Worm (Caenorhabditis elegans): Measurements from ENCODE around the gene pnc-1.

The pnc-1 gene

ce11 chrIV:184184-184583 is at the start of gene pnc-1:
Gene pnc-1, plus strand, starts transcription at chrIV:184484.
- TF ChIP-seq ets-4 (tag; optimal IDR thresholded peaks at IDR 0.05) (no peak), fkh-10 (GFP tag; optimal IDR thresholded peaks at IDR 0.05) (no peak), sox-2 (GFP tag; IDR thresholded peaks at IDR 0.05) (no peak), ceh-34 (tag; optimal IDR thresholded peaks at IDR 0.05) (no peak), pqm-1 (tag; optimal IDR thresholded peaks at IDR 0.05) (no peak), C08G9.2 (tag; optimal IDR thresholded peaks at IDR 0.05) (no peak), unc-42 (tag; optimal IDR thresholded peaks at IDR 0.05) (no peak), odd-2 (tag; optimal IDR thresholded peaks at IDR 0.05) (no peak), ceh-9 (tag; optimal IDR thresholded peaks at IDR 0.05) (no peak), K09A11.1 (tag; optimal IDR thresholded peaks at IDR 0.05; ENCODE audit: insufficient read depth) (no peak), mec-3 (tag; optimal IDR thresholded peaks at IDR 0.05; ENCODE audit: borderline replicate concordance) (no peak), C38D4.7 (GFP tag; optimal IDR thresholded peaks at IDR 0.05) (no peak), pax-1 (tag; optimal IDR thresholded peaks at IDR 0.05) (no peak), hlh-30 (tag; optimal IDR thresholded peaks at IDR 0.05; ENCODE audit: insufficient read depth) (no peak), pag-3 (tag; optimal IDR thresholded peaks at IDR 0.05; ENCODE audit: borderline replicate concordance) (no peak), elt-4 (tag; optimal IDR thresholded peaks at IDR 0.05) (no peak), ref-2 (tag; optimal IDR thresholded peaks at IDR 0.05) (no peak), hlh-15 (tag; optimal IDR thresholded peaks at IDR 0.05) (no peak)

ce11 chrIV:139652-140051 is 44.6 kb upstream of the pnc-1 start:
- no peak for TF ChIP-seq nhr-11 (tag; optimal IDR thresholded peaks at IDR 0.05)
- no peak for TF ChIP-seq pag-3 (tag; optimal IDR thresholded peaks at IDR 0.05; ENCODE audit: borderline replicate concordance)
- TF ChIP-seq unc-42 (tag; optimal IDR thresholded peaks at IDR 0.05), result no peak
- no peak for TF ChIP-seq ref-2 (tag; optimal IDR thresholded peaks at IDR 0.05)
- peak; percentile 37 for TF ChIP-seq mec-3 (tag; optimal IDR thresholded peaks at IDR 0.05; ENCODE audit: borderline replicate concordance)
- TF ChIP-seq lin-11 (tag; optimal IDR thresholded peaks at IDR 0.05), result no peak

ce11 chrIV:141022-141421 is 43.3 kb upstream of the pnc-1 start:
- no peak for TF ChIP-seq che-1 (tag; optimal IDR thresholded peaks at IDR 0.05)
- TF ChIP-seq T23F11.4 (GFP tag; optimal IDR thresholded peaks at IDR 0.05), result no peak
- TF ChIP-seq C08G9.2 (tag; optimal IDR thresholded peaks at IDR 0.05), result peak; percentile 35

- TF ChIP-seq ceh-9 (tag; optimal IDR thresholded peaks at IDR 0.05) (peak; percentile 72), ceh-48 (tag; optimal IDR thresholded peaks at IDR 0.05) (peak; percentile 87), ceh-30 (tag; optimal IDR thresholded peaks at IDR 0.05) (no peak), lim-6 (tag; optimal IDR thresholded peaks at IDR 0.05) (no peak), ahr-1 (tag; optimal IDR thresholded peaks at IDR 0.05) (peak; percentile 80), pqm-1 (tag; optimal IDR thresholded peaks at IDR 0.05) (peak; percentile 16), T23F11.4 (GFP tag; optimal IDR thresholded peaks at IDR 0.05) (peak; percentile 93), dmd-4 (tag; optimal IDR thresholded peaks at IDR 0.05; ENCODE audit: borderline replicate concordance) (peak; percentile 85), fkh-6 (tag; optimal IDR thresholded peaks at IDR 0.05) (peak; percentile 90), elt-2 (tag; optimal IDR thresholded peaks at IDR 0.05) (peak; percentile 96), ceh-31 (tag; optimal IDR thresholded peaks at IDR 0.05) (peak; percentile 80), unc-42 (tag; optimal IDR thresholded peaks at IDR 0.05) (peak; percentile 42), syd-9 (tag; optimal IDR thresholded peaks at IDR 0.05) (peak; percentile 88), madf-2 (tag; optimal IDR thresholded peaks at IDR 0.05) (peak; percentile 88), rnt-1 (tag; optimal IDR thresholded peaks at IDR 0.05) (peak; percentile 92), hlh-8 (tag; optimal IDR thresholded peaks at IDR 0.05) (peak; percentile 53), pax-1 (tag; optimal IDR thresholded peaks at IDR 0.05) (no peak), elt-4 (tag; optimal IDR thresholded peaks at IDR 0.05) (no peak), tbx-2 (tag; optimal IDR thresholded peaks at IDR 0.05) (peak; percentile 92), nfya-1 (tag; optimal IDR thresholded peaks at IDR 0.05) (peak; percentile 72), pat-9 (tag; optimal IDR thresholded peaks at IDR 0.05) (peak; percentile 95), pag-3 (tag; optimal IDR thresholded peaks at IDR 0.05; ENCODE audit: borderline replicate concordance) (peak; percentile 14), K02D7.2 (tag; optimal IDR thresholded peaks at IDR 0.05) (peak; percentile 87), nhr-11 (tag; optimal IDR thresholded peaks at IDR 0.05) (no peak), ceh-45 (GFP tag; IDR thresholded peaks at IDR 0.05) (peak; percentile 76), pha-4 (tag; optimal IDR thresholded peaks at IDR 0.05) (no peak), ama-1 (optimal IDR thresholded peaks at IDR 0.05) (no peak), npax-4 (tag; optimal IDR thresholded peaks at IDR 0.05) (peak; percentile 68), gmeb-2 (tag; optimal IDR thresholded peaks at IDR 0.05) (peak; percentile 91), ceh-34 (tag; optimal IDR thresholded peaks at IDR 0.05) (peak; percentile 91), ceh-2 (tag; optimal IDR thresholded peaks at IDR 0.05) (peak; percentile 73), sox-4 (tag; optimal IDR thresholded peaks at IDR 0.05) (peak; percentile 92), C08G9.2 (tag; optimal IDR thresholded peaks at IDR 0.05) (peak; percentile 81)
Measured at ce11 chrIV:143807-144371, 40.4 kb upstream of the pnc-1 start.

Data from whole organism, late embryonic.